Worm (Caenorhabditis elegans) whole organism, late embryonic: ENCODE data around the gene mtss-1.

Experiments used
- C08G9.2 ChIP-seq: sonication (generic microtip); optimal IDR thresholded peaks from 2 replicates; lab custom pipeline; 2016; ENCODE audit warnings: mild to moderate bottlenecking, missing genetic modification characterization, moderate library complexity, missing compliant biosample characterization
- C38D4.7 ChIP-seq: fragments of 200-800 bp; sonication (Bioruptor generic); optimal IDR thresholded peaks from 2 replicates; lab custom pipeline; 2018; ENCODE audit warnings: mild to moderate bottlenecking, missing genetic modification characterization, moderate library complexity, missing compliant biosample characterization
- Y22D7AL.16 ChIP-seq: sonication (generic microtip); optimal IDR thresholded peaks from 2 replicates; lab custom pipeline; 2016; ENCODE audit warnings: missing genetic modification characterization, missing compliant biosample characterization
- ama-1 ChIP-seq: fragments of 150-350 bp; optimal IDR thresholded peaks from 2 replicates; lab custom pipeline; 2014
- ceh-19 ChIP-seq: fragments of 200-800 bp; sonication (Bioruptor generic); optimal IDR thresholded peaks from 2 replicates; lab custom pipeline; 2018; ENCODE audit warnings: mild to moderate bottlenecking, missing genetic modification characterization, missing compliant biosample characterization
- ceh-9 ChIP-seq: sonication (generic microtip); optimal IDR thresholded peaks from 2 replicates; lab custom pipeline; 2016; ENCODE audit warnings: mild to moderate bottlenecking, missing genetic modification characterization, inconsistent platforms, missing compliant biosample characterization
- elt-4 ChIP-seq: sonication (generic microtip); optimal IDR thresholded peaks from 2 replicates; lab custom pipeline; 2016; ENCODE audit warnings: missing genetic modification characterization, missing compliant biosample characterization
- lin-11 ChIP-seq: fragments of 200-800 bp; sonication (Bioruptor generic); optimal IDR thresholded peaks from 2 replicates; lab custom pipeline; 2018; ENCODE audit warnings: mild to moderate bottlenecking, missing genetic modification characterization, missing compliant biosample characterization
- nfya-1 ChIP-seq: sonication (generic microtip); optimal IDR thresholded peaks from 2 replicates; lab custom pipeline; 2017; ENCODE audit warnings: missing genetic modification characterization, mild to moderate bottlenecking, missing compliant biosample characterization, antibody characterized with exemption, moderate library complexity
- pha-4 ChIP-seq: fragments of 150-350 bp; optimal IDR thresholded peaks from 2 replicates; lab custom pipeline; 2018; ENCODE audit warnings: missing biosample characterization, missing genetic modification reagents, missing genetic modification characterization
- syd-9 ChIP-seq: sonication (generic microtip); optimal IDR thresholded peaks from 2 replicates; lab custom pipeline; 2016; ENCODE audit warnings: mild to moderate bottlenecking, missing genetic modification characterization, moderate library complexity, missing compliant biosample characterization
- tbx-2 ChIP-seq: sonication (generic microtip); optimal IDR thresholded peaks from 2 replicates; lab custom pipeline; 2016; ENCODE audit warnings: missing genetic modification characterization, missing compliant biosample characterization
- ttx-3 ChIP-seq: sonication (generic microtip); optimal IDR thresholded peaks from 2 replicates; lab custom pipeline; 2016; ENCODE audit warnings: missing genetic modification reagents, missing genetic modification characterization, missing compliant biosample characterization

- TF ChIP-seq pha-4 (tag; lab: Kevin White, UChicago): no peak
- no peak for TF ChIP-seq ttx-3 (tag; lab: Kevin White, UChicago)
- no peak for TF ChIP-seq nfya-1 (tag; lab: Kevin White, UChicago)
- no peak for TF ChIP-seq ceh-9
- no peak for TF ChIP-seq Y22D7AL.16 (tag; lab: Kevin White, UChicago)
- no peak for TF ChIP-seq C38D4.7 (GFP tag; lab: Kevin White, UChicago)
- no peak for TF ChIP-seq C08G9.2
- TF ChIP-seq elt-4 (tag; lab: Kevin White, UChicago): no peak
- no peak for TF ChIP-seq lin-11 (tag; lab: Kevin White, UChicago)
- no peak for TF ChIP-seq tbx-2
- no peak for TF ChIP-seq ceh-19
- no peak for TF ChIP-seq syd-9
- no peak for TF ChIP-seq ama-1
Observed at ce11 chrIII:8761040-8761654, 7.0 kb upstream of the mtss-1 start, which contains the start of gene aak-1.
